Fruit fly (Drosophila melanogaster) whole organism, embryonic: Measurements from ENCODE around the gene TFAM.

Source experiments
- Abd-B ChIP-seq: fragments of 200-800 bp; sonication (Bioruptor generic); optimal IDR thresholded peaks from 2 replicates; lab custom pipeline; 2018; ENCODE audit warnings: missing biosample characterization, mild to moderate bottlenecking, missing genetic modification characterization, moderate library complexity
- Awh ChIP-seq: fragments of 200-800 bp; sonication (Bioruptor generic); IDR thresholded peaks from 2 replicates; pipeline ENCODE4, ENCODE4 v1.3.6; 2022; ENCODE audit warnings: missing biosample characterization, missing genetic modification characterization
- B-H2 ChIP-seq: fragments of 200-800 bp; sonication (Bioruptor generic); optimal IDR thresholded peaks from 2 replicates; lab custom pipeline; 2018; ENCODE audit warnings: missing biosample characterization, mild to moderate bottlenecking, missing genetic modification characterization
- Bdp1 ChIP-seq: fragments of 200-800 bp; sonication (Bioruptor generic); optimal IDR thresholded peaks from 3 replicates; lab custom pipeline; 2016; ENCODE audit warnings: missing biosample characterization, missing genetic modification characterization
- Bteb2 ChIP-seq: fragments of 200-800 bp; sonication (Bioruptor generic); optimal IDR thresholded peaks from 2 replicates; lab custom pipeline; 2016; ENCODE audit warnings: missing biosample characterization, missing genetic modification characterization
- C15 ChIP-seq: fragments of 200-800 bp; sonication (Bioruptor generic); IDR thresholded peaks from 3 replicates; pipeline ENCODE4 v1.3.6; 2022; ENCODE audit warnings: missing biosample characterization, missing genetic modification characterization
- CG10267 ChIP-seq: fragments of 200-800 bp; sonication (Bioruptor generic); optimal IDR thresholded peaks from 2 replicates; lab custom pipeline; 2018; ENCODE audit warnings: missing biosample characterization, mild to moderate bottlenecking, missing genetic modification characterization, moderate library complexity
- CG10565 ChIP-seq: fragments of 200-800 bp; sonication (Bioruptor generic); optimal IDR thresholded peaks from 3 replicates; lab custom pipeline; 2016; ENCODE audit warnings: missing biosample characterization, mild to moderate bottlenecking, missing genetic modification characterization
- CG12236 ChIP-seq: fragments of 200-800 bp; sonication (Bioruptor generic); optimal IDR thresholded peaks from 2 replicates; lab custom pipeline; 2016; ENCODE audit warnings: missing biosample characterization, missing genetic modification characterization
- CG13894 ChIP-seq: fragments of 200-800 bp; sonication (Bioruptor generic); optimal IDR thresholded peaks from 3 replicates; lab custom pipeline; 2018; ENCODE audit warnings: missing biosample characterization, mild to moderate bottlenecking, missing genetic modification characterization, moderate library complexity
- CG15011 ChIP-seq: fragments of 200-800 bp; sonication (Bioruptor generic); optimal IDR thresholded peaks from 3 replicates; lab custom pipeline; 2018; ENCODE audit warnings: missing biosample characterization, mild to moderate bottlenecking, missing genetic modification characterization
- CG15601 ChIP-seq: fragments of 200-800 bp; sonication (Bioruptor generic); optimal IDR thresholded peaks from 3 replicates; lab custom pipeline; 2019; ENCODE audit warnings: missing biosample characterization, mild to moderate bottlenecking, missing genetic modification characterization, moderate library complexity
- CG1647 ChIP-seq: fragments of 200-800 bp; sonication (Bioruptor generic); optimal IDR thresholded peaks from 3 replicates; lab custom pipeline; 2016; ENCODE audit warnings: missing biosample characterization, missing genetic modification characterization
- CG16779 ChIP-seq: fragments of 200-800 bp; sonication (Bioruptor generic); IDR thresholded peaks from 2 replicates; pipeline ENCODE4 v1.3.6; 2022; ENCODE audit warnings: missing biosample characterization, missing genetic modification characterization
- CG30431 ChIP-seq: fragments of 200-800 bp; sonication (Bioruptor generic); optimal IDR thresholded peaks from 2 replicates; lab custom pipeline; 2017; ENCODE audit warnings: missing biosample characterization, missing genetic modification characterization
- CG32772 ChIP-seq: fragments of 200-800 bp; sonication (Bioruptor generic); IDR thresholded peaks from 2 replicates; pipeline ENCODE4 v1.3.6; 2022; ENCODE audit warnings: missing biosample characterization, missing genetic modification characterization
- CG34376 ChIP-seq: fragments of 200-800 bp; sonication (Bioruptor generic); optimal IDR thresholded peaks from 2 replicates; lab custom pipeline; 2018; ENCODE audit warnings: missing biosample characterization, mild to moderate bottlenecking, missing genetic modification characterization
- CG3726 ChIP-seq: fragments of 200-800 bp; sonication (Bioruptor generic); IDR thresholded peaks from 3 replicates; pipeline ENCODE4, ENCODE4 v1.3.6; 2022; ENCODE audit warnings: missing biosample characterization, missing genetic modification characterization
- CG4282 ChIP-seq: fragments of 200-800 bp; sonication (Bioruptor generic); optimal IDR thresholded peaks from 2 replicates; lab custom pipeline; 2016; ENCODE audit warnings: missing biosample characterization, missing genetic modification characterization
- CG7556 ChIP-seq: fragments of 200-800 bp; sonication (Bioruptor generic); optimal IDR thresholded peaks from 2 replicates; lab custom pipeline; 2017; ENCODE audit warnings: missing biosample characterization, mild to moderate bottlenecking, missing genetic modification characterization
- CG8944 ChIP-seq: fragments of 200-800 bp; sonication (Bioruptor generic); optimal IDR thresholded peaks from 3 replicates; lab custom pipeline; 2016; ENCODE audit warnings: missing biosample characterization, missing genetic modification characterization
- Dad ChIP-seq: fragments of 200-800 bp; sonication (Bioruptor generic); optimal IDR thresholded peaks from 3 replicates; lab custom pipeline; 2016; ENCODE audit warnings: missing biosample characterization, missing genetic modification characterization
- Deaf1 ChIP-seq: fragments of 200-800 bp; optimal IDR thresholded peaks from 3 replicates; lab custom pipeline; 2019; ENCODE audit warnings: missing biosample characterization, mild to moderate bottlenecking, missing genetic modification characterization, moderate library complexity
- Eip74EF ChIP-seq, 2 experiments: fragments of 200-800 bp in 1 of 2; fragments of >200 bp in 1 of 2; sonication (Bioruptor generic) in 1 of 2; optimal IDR thresholded peaks; 2 replicates each; lab custom pipeline; 2017 to 2019; ENCODE audit warnings: missing biosample characterization in 2 of 2, missing genetic modification characterization in 2 of 2, mild to moderate bottlenecking in 1 of 2, moderate library complexity in 1 of 2
- Fer1 ChIP-seq: fragments of 200-800 bp; sonication (Bioruptor generic); optimal IDR thresholded peaks from 2 replicates; lab custom pipeline; 2017; ENCODE audit warnings: missing biosample characterization, mild to moderate bottlenecking, missing genetic modification characterization
- Gug ChIP-seq: fragments of 200-800 bp; sonication (Bioruptor generic); IDR thresholded peaks from 4 replicates; pipeline ENCODE4 v1.3.6; 2022; ENCODE audit warnings: missing biosample characterization, missing genetic modification characterization
- HLH3B ChIP-seq: fragments of 200-800 bp; sonication (Bioruptor generic); IDR thresholded peaks from 2 replicates; pipeline ENCODE4 v1.3.6; 2022; ENCODE audit warnings: missing biosample characterization, missing genetic modification characterization
- HLH54F ChIP-seq: fragments of 200-800 bp; sonication (Bioruptor generic); optimal IDR thresholded peaks from 3 replicates; lab custom pipeline; 2016; ENCODE audit warnings: missing biosample characterization, missing genetic modification characterization
- HLHmδ ChIP-seq: fragments of 200-800 bp; sonication (Bioruptor generic); optimal IDR thresholded peaks from 2 replicates; lab custom pipeline; 2018; ENCODE audit warnings: missing biosample characterization, mild to moderate bottlenecking, missing genetic modification characterization, moderate library complexity
- MBD-R2 ChIP-seq: fragments of 200-800 bp; sonication (Bioruptor generic); IDR thresholded peaks from 2 replicates; pipeline ENCODE4 v1.3.6; 2022; ENCODE audit warnings: missing biosample characterization, missing genetic modification characterization
- Oli ChIP-seq: fragments of 200-800 bp; sonication (Bioruptor generic); optimal IDR thresholded peaks from 2 replicates; lab custom pipeline; 2018; ENCODE audit warnings: missing biosample characterization, mild to moderate bottlenecking, missing genetic modification characterization, moderate library complexity
- ab ChIP-seq: fragments of 200-800 bp; sonication (Bioruptor generic); optimal IDR thresholded peaks from 2 replicates; lab custom pipeline; 2016; ENCODE audit warnings: missing biosample characterization, missing genetic modification characterization
- aop ChIP-seq: fragments of 200-800 bp; sonication (Bioruptor generic); IDR thresholded peaks from 2 replicates; pipeline ENCODE4 v1.3.6; 2022; ENCODE audit warnings: missing biosample characterization, missing genetic modification characterization
- cad ChIP-seq: fragments of >200 bp; optimal IDR thresholded peaks from 2 replicates; lab custom pipeline; 2017; ENCODE audit warnings: missing biosample characterization, missing genetic modification characterization
- cato ChIP-seq: fragments of 200-800 bp; sonication (Bioruptor generic); optimal IDR thresholded peaks from 2 replicates; lab custom pipeline; 2016; ENCODE audit warnings: missing biosample characterization, missing genetic modification characterization, borderline replicate concordance
- caup ChIP-seq: fragments of 200-800 bp; sonication (Bioruptor generic); optimal IDR thresholded peaks from 3 replicates; lab custom pipeline; 2017; ENCODE audit warnings: missing biosample characterization, mild to moderate bottlenecking, missing genetic modification characterization, moderate library complexity; ENCODE audit not compliant: severe bottlenecking
- dan ChIP-seq: fragments of 200-800 bp; sonication (Bioruptor generic); IDR thresholded peaks from 2 replicates; pipeline ENCODE4 v1.3.6; 2022; ENCODE audit warnings: missing biosample characterization, missing genetic modification characterization
- fd64A ChIP-seq: fragments of 200-800 bp; sonication (Bioruptor generic); optimal IDR thresholded peaks from 3 replicates; lab custom pipeline; 2018; ENCODE audit warnings: missing biosample characterization, mild to moderate bottlenecking, missing genetic modification characterization
- gsb-n ChIP-seq: fragments of 200-800 bp; sonication (Bioruptor generic); optimal IDR thresholded peaks from 3 replicates; lab custom pipeline; 2018; ENCODE audit warnings: missing biosample characterization, mild to moderate bottlenecking, missing genetic modification characterization
- kni ChIP-seq: fragments of 200-800 bp; sonication (Bioruptor generic); optimal IDR thresholded peaks from 3 replicates; lab custom pipeline; 2017; ENCODE audit warnings: mild to moderate bottlenecking, missing biosample characterization, missing genetic modification reagents, missing genetic modification characterization
- knrl ChIP-seq: fragments of 200-800 bp; sonication (Bioruptor generic); IDR thresholded peaks from 3 replicates; pipeline ENCODE4 v1.3.6; 2022; ENCODE audit warnings: missing biosample characterization, missing genetic modification characterization; ENCODE audit not compliant: partially characterized antibody
- maf-S ChIP-seq: fragments of 200-800 bp; sonication (Bioruptor generic); optimal IDR thresholded peaks from 2 replicates; lab custom pipeline; 2016; ENCODE audit warnings: missing biosample characterization, missing genetic modification characterization
- pb ChIP-seq: fragments of 200-800 bp; sonication (Bioruptor generic); optimal IDR thresholded peaks from 3 replicates; lab custom pipeline; 2016; ENCODE audit warnings: missing biosample characterization, missing genetic modification characterization
- pum ChIP-seq: fragments of 200-800 bp; sonication (Bioruptor generic); optimal IDR thresholded peaks from 2 replicates; lab custom pipeline; 2016; ENCODE audit warnings: missing biosample characterization, missing genetic modification characterization
- shn ChIP-seq: fragments of 200-800 bp; sonication (Bioruptor generic); optimal IDR thresholded peaks from 3 replicates; lab custom pipeline; 2016; ENCODE audit warnings: missing biosample characterization, missing genetic modification characterization
- sima ChIP-seq: fragments of 200-800 bp; sonication (Bioruptor generic); optimal IDR thresholded peaks from 2 replicates; lab custom pipeline; 2016; ENCODE audit warnings: missing biosample characterization, missing genetic modification characterization
- stwl ChIP-seq: fragments of 200-800 bp; sonication (Bioruptor generic); optimal IDR thresholded peaks from 3 replicates; lab custom pipeline; 2018; ENCODE audit warnings: missing biosample characterization, mild to moderate bottlenecking, missing genetic modification characterization, moderate library complexity
- tll ChIP-seq, 2 experiments: fragments of 200-800 bp in 1 of 2; fragments of >200 bp in 1 of 2; sonication (Bioruptor generic) in 1 of 2; optimal IDR thresholded peaks; 2 replicates each; lab custom pipeline; 2017 to 2019; ENCODE audit warnings: missing biosample characterization in 2 of 2, missing genetic modification characterization in 2 of 2, mild to moderate bottlenecking in 1 of 2, moderate library complexity in 1 of 2
- vfl ChIP-seq: fragments of 200-800 bp; sonication (Bioruptor generic); optimal IDR thresholded peaks from 2 replicates; lab custom pipeline; 2016; ENCODE audit warnings: missing biosample characterization, missing genetic modification characterization

Gene TFAM

DNA sequence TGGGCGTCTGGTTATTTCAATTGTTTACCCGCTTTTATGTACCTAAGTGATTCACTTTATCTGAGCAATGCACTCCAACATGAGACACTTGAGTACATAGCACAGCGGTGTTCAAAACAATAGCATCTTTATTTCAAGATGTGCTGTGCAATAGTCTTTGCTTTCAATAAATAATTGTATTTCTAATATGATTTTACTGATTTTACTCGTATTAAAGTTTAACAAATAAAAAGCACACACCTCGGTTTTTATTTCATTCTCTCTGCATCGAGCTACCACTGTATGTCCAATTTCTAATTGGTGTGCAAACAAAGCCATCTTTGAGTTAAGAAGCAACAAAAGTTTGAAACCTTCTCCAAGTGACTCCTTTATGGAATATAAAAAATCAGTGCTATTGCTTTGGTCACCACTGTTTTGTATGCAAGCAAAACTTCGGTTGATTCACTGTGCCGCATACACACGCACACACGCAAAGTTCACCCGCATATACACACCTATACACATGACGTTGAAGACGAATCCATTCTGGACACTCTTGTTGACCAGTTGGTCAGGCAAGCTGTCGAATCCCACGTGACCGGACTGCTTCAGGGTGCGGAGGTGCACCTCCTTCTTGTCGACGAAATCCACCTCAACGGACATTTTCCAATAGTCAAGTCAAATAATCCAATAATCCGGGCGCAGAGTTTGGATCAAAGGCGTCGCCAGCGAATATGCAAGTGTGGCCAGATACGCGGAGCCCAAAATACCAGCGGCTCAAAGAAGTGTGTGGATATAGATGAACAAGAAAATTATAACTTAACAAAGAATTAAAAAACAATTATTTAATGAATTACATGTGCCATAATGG is 11.0 kb upstream of the TFAM start, which contains the start of gene Septin2 (continued):
- TF ChIP-seq CG30431 (GFP tag; lab: Kevin White, UChicago) (peak; percentile 64), B-H2 (GFP tag; lab: Kevin White, UChicago) (no peak), vfl (GFP tag; lab: Kevin White, UChicago) (no peak), cato (GFP tag; lab: Kevin White, UChicago) (peak; percentile 76), CG12236 (GFP tag; lab: Kevin White, UChicago) (peak; percentile 50), Awh (GFP tag; lab: Robert Waterston, UW) (peak; percentile 51; the same call in 1 of the 2 replicates), pum (GFP tag; lab: Kevin White, UChicago) (peak; percentile 56), CG3726 (GFP tag; lab: Robert Waterston, UW) (no peak), pb (GFP tag; lab: Kevin White, UChicago) (no peak), gsb-n (tag; lab: Kevin White, UChicago) (peak; percentile 71), CG10565 (GFP tag; lab: Kevin White, UChicago) (peak; percentile 34), HLH3B (GFP tag; lab: Robert Waterston, UW) (peak; percentile 70), Abd-B (GFP tag; lab: Kevin White, UChicago) (no peak), CG13894 (tag; lab: Kevin White, UChicago) (no peak), caup (GFP tag; lab: Kevin White, UChicago) (peak; percentile 68), HLHmδ (GFP tag; lab: Kevin White, UChicago) (peak; percentile 59), Bteb2 (peak; percentile 6), ab (GFP tag; lab: Kevin White, UChicago) (no peak), Deaf1 (tag; lab: Kevin White, UChicago) (peak; percentile 47), maf-S (peak; percentile 23), kni (peak; percentile 71), CG34376 (no peak), cad (GFP tag; lab: Kevin White, UChicago) (no peak), CG10267 (tag; lab: Kevin White, UChicago) (peak; percentile 79), sima (no peak), CG8944 (GFP tag; lab: Kevin White, UChicago) (no peak), CG7556 (GFP tag; lab: Kevin White, UChicago) (peak; percentile 83), Oli (tag; lab: Kevin White, UChicago) (peak; percentile 86), Eip74EF (GFP tag; optimal IDR thresholded peaks at IDR 0.05; lab: Kevin White, UChicago) (peak in 1 of 2 experiments; percentile 83), CG1647 (GFP tag; lab: Kevin White, UChicago) (peak; percentile 68), CG16779 (GFP tag; lab: Robert Waterston, UW) (0 out of 2 replicates have a peak, but pooled peaks have one; percentile 47), tll (GFP tag; optimal IDR thresholded peaks at IDR 0.05; lab: Kevin White, UChicago) (no peak), CG15601 (tag; lab: Kevin White, UChicago) (peak; percentile 80), knrl (GFP tag; lab: Robert Waterston, UW) (no peak), MBD-R2 (GFP tag; lab: Robert Waterston, UW) (no peak; the same call in none of the 2 replicates), Gug (peak; percentile 59; the same call in 2 of the 4 replicates), stwl (no peak), HLH54F (GFP tag; lab: Kevin White, UChicago) (peak; percentile 50), dan (GFP tag; lab: Robert Waterston, UW) (no peak), CG4282 (GFP tag; lab: Kevin White, UChicago) (no peak), Dad (GFP tag; lab: Kevin White, UChicago) (peak; percentile 57), Bdp1 (GFP tag; lab: Kevin White, UChicago) (peak; percentile 44), CG15011 (GFP tag; lab: Kevin White, UChicago) (peak; percentile 68), C15 (GFP tag; lab: Robert Waterston, UW) (no peak), shn (GFP tag; lab: Kevin White, UChicago) (peak; percentile 12), Fer1 (GFP tag; lab: Kevin White, UChicago) (peak; percentile 81), fd64A (GFP tag; lab: Kevin White, UChicago) (peak; percentile 66), CG32772 (GFP tag; lab: Robert Waterston, UW) (peak; percentile 68), aop (no peak)
